Fruit fly (Drosophila melanogaster) whole organism, embryonic: ENCODE results near the gene CG33108.

ENCODE experiments used
- dimm ChIP-seq: fragments of 200-800 bp; sonication (Bioruptor generic); IDR thresholded peaks from 2 replicates; pipeline ENCODE4 v1.3.6; 2022; ENCODE audit warnings: missing biosample characterization, missing genetic modification characterization
- kay ChIP-seq: fragments of 200-800 bp; sonication (Bioruptor generic); optimal IDR thresholded peaks from 2 replicates; lab custom pipeline; 2016; ENCODE audit warnings: missing biosample characterization, missing genetic modification characterization

DNA sequence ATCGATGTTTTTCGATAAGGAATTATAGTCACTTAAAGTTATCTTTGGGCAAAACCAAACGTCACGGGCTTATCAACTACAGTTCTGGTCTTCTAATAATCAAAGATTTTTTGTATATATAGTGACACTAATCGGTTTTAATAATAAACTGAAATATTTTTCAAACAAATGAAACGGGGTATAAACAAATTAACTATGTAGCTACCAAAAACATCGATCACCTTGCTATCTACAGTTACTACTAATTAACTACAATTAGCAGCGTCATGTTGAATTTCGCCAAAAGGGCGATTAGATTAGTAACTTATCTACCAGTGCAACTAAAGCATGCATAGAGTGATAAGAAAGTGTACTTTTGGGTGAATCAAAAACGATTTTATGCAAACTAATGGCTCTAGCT, 4.1 kb upstream of the CG33108 start:
- no peak for TF ChIP-seq dimm
- no peak for TF ChIP-seq kay (GFP tag; lab: Kevin White, UChicago)
